Fruit fly (Drosophila melanogaster): ENCODE data around the gene Ctr1C.

Gene Ctr1C

DNA sequence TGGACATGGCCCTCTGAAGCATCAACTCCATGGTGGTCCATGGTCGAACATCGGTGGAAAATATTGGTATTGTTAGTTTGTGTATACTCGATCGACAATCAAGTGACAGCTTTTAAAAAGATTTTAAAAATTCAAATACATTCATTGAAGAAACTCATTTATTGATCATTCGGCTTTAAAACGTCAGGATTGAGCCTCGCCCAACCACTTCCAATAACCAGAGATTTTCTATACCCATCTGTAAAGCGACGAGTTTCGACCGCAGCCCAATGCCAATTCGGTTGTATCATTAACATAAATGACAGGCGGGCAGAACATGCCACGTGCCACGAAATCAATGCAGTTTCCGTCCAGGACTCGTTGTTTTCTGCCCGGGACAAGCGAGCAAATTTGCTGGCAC, at the start of gene Ctr1C:
TSS of gene Ctr1C (minus strand) at position 101 of the 400 bp plus-strand sequence.
- no peak for TF ChIP-seq CG11504 (tag; optimal IDR thresholded peaks at IDR 0.05)
- no peak for TF ChIP-seq CG3163 (GFP tag; optimal IDR thresholded peaks at IDR 0.05)
- TF ChIP-seq Optix (GFP tag; IDR thresholded peaks at IDR 0.05): no peak
- TF ChIP-seq HHEX (GFP tag; optimal IDR thresholded peaks at IDR 0.05): no peak

DNA sequence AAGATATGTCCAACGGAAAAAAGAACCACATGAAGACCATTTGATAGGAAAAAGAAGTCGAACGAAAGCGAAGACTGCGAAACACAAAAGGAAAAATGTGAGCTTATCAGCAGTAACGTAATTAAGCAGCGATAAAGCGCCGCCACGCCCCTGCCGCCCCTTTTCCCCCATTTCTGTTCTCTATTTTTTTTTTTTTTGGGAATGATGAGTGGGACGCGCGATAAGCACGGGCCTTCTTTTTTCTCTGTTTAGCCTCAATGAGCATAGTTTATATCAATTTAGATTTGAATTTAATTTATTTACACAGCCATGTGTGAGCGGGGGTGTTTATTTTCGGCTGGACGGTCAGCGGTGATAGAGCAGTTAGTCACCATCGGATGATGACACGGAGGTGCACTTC, 46.0 kb upstream of the Ctr1C start:
- TF ChIP-seq Hr3 (GFP tag; optimal IDR thresholded peaks at IDR 0.05) (no peak), CG15514 (GFP tag; optimal IDR thresholded peaks at IDR 0.05) (peak; percentile 22), CG34376 (GFP tag; optimal IDR thresholded peaks at IDR 0.05) (peak; percentile 54), Ets65A (GFP tag) (no peak), CG6683 (GFP tag; optimal IDR thresholded peaks at IDR 0.05) (no peak), crol (GFP tag; IDR thresholded peaks at IDR 0.05) (peak; percentile 81), kay (GFP tag; optimal IDR thresholded peaks at IDR 0.05) (peak; percentile 42), CG11398 (GFP tag; optimal IDR thresholded peaks at IDR 0.05) (no peak), luna (GFP tag; optimal IDR thresholded peaks at IDR 0.05) (no peak), CG30020 (tag; optimal IDR thresholded peaks at IDR 0.05) (no peak), CG14014 (GFP tag; IDR thresholded peaks at IDR 0.05) (no peak), sqz (GFP tag; optimal IDR thresholded peaks at IDR 0.05) (peak; percentile 51), mirr (GFP tag; optimal IDR thresholded peaks at IDR 0.05) (peak; percentile 61), GATAe (GFP tag; conservative IDR thresholded peaks at IDR 0.05) (peak; percentile 97), cwo (GFP tag; optimal IDR thresholded peaks at IDR 0.05) (peak; percentile 48), sd (tag; optimal IDR thresholded peaks at IDR 0.05) (peak; percentile 79), CG14860 (GFP tag; IDR thresholded peaks at IDR 0.05; ENCODE audit: partially characterized antibody) (no peak), CG18599 (GFP tag; optimal IDR thresholded peaks at IDR 0.05) (peak; percentile 46), sug (tag; optimal IDR thresholded peaks at IDR 0.05) (peak; percentile 61), Camta (GFP tag; optimal IDR thresholded peaks at IDR 0.05) (no peak), exex (tag; optimal IDR thresholded peaks at IDR 0.05) (peak; percentile 97), grn (GFP tag; optimal IDR thresholded peaks at IDR 0.05) (peak; percentile 60), Hsf (GFP tag; optimal IDR thresholded peaks at IDR 0.05) (no peak), CG9817 (tag; optimal IDR thresholded peaks at IDR 0.05) (no peak), CG12769 (tag; optimal IDR thresholded peaks at IDR 0.05) (no peak), Lim3 (GFP tag; IDR thresholded peaks at IDR 0.05) (peak; percentile 59; the same call in 1 of the 2 replicates), CG7987 (GFP tag; optimal IDR thresholded peaks at IDR 0.05) (no peak), CG32772 (GFP tag; IDR thresholded peaks at IDR 0.05) (peak; percentile 72), en (GFP tag; optimal IDR thresholded peaks at IDR 0.05) (no peak), CG7372 (GFP tag; IDR thresholded peaks at IDR 0.05) (no peak), CG10543 (GFP tag; optimal IDR thresholded peaks at IDR 0.05) (peak; percentile 31), NFAT (GFP tag; IDR thresholded peaks at IDR 0.05) (no peak), lab (GFP tag; optimal IDR thresholded peaks at IDR 0.05) (peak; percentile 63), Xbp1 (GFP tag; optimal IDR thresholded peaks at IDR 0.05) (no peak), chinmo (GFP tag; IDR thresholded peaks at IDR 0.05; ENCODE audit: partially characterized antibody) (0 out of 4 replicates have a peak, but pooled peaks have one; percentile 45), vnd (GFP tag; IDR thresholded peaks at IDR 0.05; ENCODE audit: partially characterized antibody) (peak; percentile 56; the same call in 1 of the 3 replicates), CG5245 (GFP tag; optimal IDR thresholded peaks at IDR 0.05) (no peak)

All from whole organism, embryonic.